Fruit fly (Drosophila melanogaster) whole organism, adult: ENCODE measurements around the gene slpr.

ENCODE experiments used
- CG12768 ChIP-seq: fragments of 200-800 bp; sonication (Bioruptor generic); optimal IDR thresholded peaks from 2 replicates; lab custom pipeline; 2017; ENCODE audit warnings: missing biosample characterization, missing genetic modification characterization, mild to moderate bottlenecking, moderate library complexity, missing genetic modification reagents
- CG14711 ChIP-seq: fragments of 200-800 bp; sonication (Bioruptor generic); optimal IDR thresholded peaks from 2 replicates; lab custom pipeline; 2018; ENCODE audit warnings: missing biosample characterization, mild to moderate bottlenecking, missing genetic modification characterization, moderate library complexity
- CG33017 ChIP-seq: fragments of 200-800 bp; sonication (Bioruptor generic); optimal IDR thresholded peaks from 2 replicates; lab custom pipeline; 2018; ENCODE audit warnings: missing biosample characterization, mild to moderate bottlenecking, missing genetic modification characterization, moderate library complexity
- CG7101 ChIP-seq: fragments of 200-800 bp; sonication (Bioruptor generic); optimal IDR thresholded peaks from 2 replicates; lab custom pipeline; 2018; ENCODE audit warnings: missing biosample characterization, mild to moderate bottlenecking, missing genetic modification characterization, moderate library complexity
- Crg-1 ChIP-seq: fragments of 200-800 bp; sonication (Bioruptor generic); optimal IDR thresholded peaks from 2 replicates; lab custom pipeline; 2016; ENCODE audit warnings: missing biosample characterization, missing genetic modification characterization
- bab1 ChIP-seq: fragments of 200-800 bp; sonication (Bioruptor generic); optimal IDR thresholded peaks from 3 replicates; lab custom pipeline; 2019; ENCODE audit warnings: missing biosample characterization, mild to moderate bottlenecking, missing genetic modification characterization, moderate library complexity
- cic ChIP-seq: fragments of 200-800 bp; sonication (Bioruptor generic); optimal IDR thresholded peaks from 2 replicates; lab custom pipeline; 2017; ENCODE audit warnings: missing biosample characterization, mild to moderate bottlenecking, missing genetic modification characterization, moderate library complexity
- kay ChIP-seq: fragments of 200-800 bp; sonication (Bioruptor generic); peaks from one replicate; lab custom pipeline; 2016; ENCODE audit warnings: missing biosample characterization, missing genetic modification characterization, borderline replicate concordance

- TF ChIP-seq cic (no peak), CG12768 (GFP tag; lab: Kevin White, UChicago) (no peak), CG14711 (tag; lab: Kevin White, UChicago) (no peak), CG33017 (tag; lab: Kevin White, UChicago) (no peak), bab1 (GFP tag; lab: Kevin White, UChicago) (no peak), Crg-1 (no peak), CG7101 (tag; lab: Kevin White, UChicago) (no peak), kay (GFP tag; lab: Kevin White, UChicago) (no peak)
These were observed 54.2 kb downstream of the slpr start for dm6 chrX:8122834-8123233.
